Fruit fly (Drosophila melanogaster) whole organism, embryonic: Measurements from ENCODE around the gene CkIIalpha-i3.

Experiments used
- ATbp ChIP-seq: fragments of 200-800 bp; sonication (Bioruptor generic); optimal IDR thresholded peaks from 2 replicates; lab custom pipeline; 2017; ENCODE audit warnings: missing biosample characterization, mild to moderate bottlenecking, missing genetic modification characterization, missing genetic modification reagents
- Abd-B ChIP-seq: fragments of 200-800 bp; sonication (Bioruptor generic); optimal IDR thresholded peaks from 2 replicates; lab custom pipeline; 2018; ENCODE audit warnings: missing biosample characterization, mild to moderate bottlenecking, missing genetic modification characterization, moderate library complexity
- Ada2b ChIP-seq: fragments of 200-800 bp; sonication (Bioruptor generic); IDR thresholded peaks from 2 replicates; pipeline ENCODE4 v1.3.6; 2022; ENCODE audit warnings: missing biosample characterization, missing genetic modification characterization
- CG10979 ChIP-seq: fragments of 200-800 bp; sonication (Bioruptor generic); optimal IDR thresholded peaks from 2 replicates; lab custom pipeline; 2018; ENCODE audit warnings: missing biosample characterization, mild to moderate bottlenecking, missing genetic modification characterization, moderate library complexity
- CG11504 ChIP-seq: fragments of 200-800 bp; sonication (Bioruptor generic); optimal IDR thresholded peaks from 3 replicates; lab custom pipeline; 2019; ENCODE audit warnings: missing biosample characterization, mild to moderate bottlenecking, missing genetic modification characterization, moderate library complexity
- CG13775 ChIP-seq: fragments of 200-800 bp; sonication (Bioruptor generic); optimal IDR thresholded peaks from 3 replicates; lab custom pipeline; 2017; ENCODE audit warnings: missing biosample characterization, mild to moderate bottlenecking, missing genetic modification characterization
- CG15073 ChIP-seq: fragments of 200-800 bp; sonication (Bioruptor generic); optimal IDR thresholded peaks from 2 replicates; lab custom pipeline; 2016; ENCODE audit warnings: missing biosample characterization, missing genetic modification characterization
- CG15514 ChIP-seq: fragments of 200-800 bp; sonication (Bioruptor generic); optimal IDR thresholded peaks from 3 replicates; lab custom pipeline; 2017; ENCODE audit warnings: missing biosample characterization, missing genetic modification characterization, mild to moderate bottlenecking, moderate library complexity, missing genetic modification reagents
- CG17912 ChIP-seq: fragments of 200-800 bp; sonication (Bioruptor generic); optimal IDR thresholded peaks from 2 replicates; lab custom pipeline; 2018; ENCODE audit warnings: missing biosample characterization, mild to moderate bottlenecking, missing genetic modification characterization
- CG18262 ChIP-seq: fragments of 200-800 bp; optimal IDR thresholded peaks from 3 replicates; lab custom pipeline; 2019; ENCODE audit warnings: missing biosample characterization, mild to moderate bottlenecking, missing genetic modification characterization, moderate library complexity
- CG18476 ChIP-seq: fragments of 200-800 bp; sonication (Bioruptor generic); optimal IDR thresholded peaks from 2 replicates; lab custom pipeline; 2016; ENCODE audit warnings: missing biosample characterization, mild to moderate bottlenecking, missing genetic modification characterization
- CG2712 ChIP-seq: fragments of 200-800 bp; optimal IDR thresholded peaks from 3 replicates; lab custom pipeline; 2019; ENCODE audit warnings: missing biosample characterization, mild to moderate bottlenecking, missing genetic modification characterization, moderate library complexity
- CG31388 ChIP-seq: fragments of 200-800 bp; sonication (Bioruptor generic); optimal IDR thresholded peaks from 2 replicates; lab custom pipeline; 2016; ENCODE audit warnings: missing biosample characterization, missing genetic modification characterization
- CG34376 ChIP-seq: fragments of 200-800 bp; sonication (Bioruptor generic); optimal IDR thresholded peaks from 2 replicates; lab custom pipeline; 2018; ENCODE audit warnings: missing biosample characterization, mild to moderate bottlenecking, missing genetic modification characterization
- CG7357 ChIP-seq: fragments of 200-800 bp; sonication (Bioruptor generic); IDR thresholded peaks from 3 replicates; pipeline ENCODE4 v1.3.6; 2022; ENCODE audit warnings: missing biosample characterization, missing genetic modification characterization
- CG7963 ChIP-seq: fragments of 200-800 bp; sonication (Bioruptor generic); IDR thresholded peaks from 3 replicates; pipeline ENCODE4 v1.3.6; 2022; ENCODE audit warnings: missing biosample characterization, missing genetic modification characterization; ENCODE audit not compliant: partially characterized antibody
- CG8281 ChIP-seq: fragments of 200-800 bp; sonication (Bioruptor generic); optimal IDR thresholded peaks from 2 replicates; lab custom pipeline; 2018; ENCODE audit warnings: missing biosample characterization, mild to moderate bottlenecking, missing genetic modification characterization, moderate library complexity
- CG9727 ChIP-seq: fragments of 200-800 bp; sonication (Bioruptor generic); optimal IDR thresholded peaks from 3 replicates; lab custom pipeline; 2017; ENCODE audit warnings: missing biosample characterization, mild to moderate bottlenecking, missing genetic modification characterization
- Chrac-16 ChIP-seq: fragments of 200-800 bp; sonication (Bioruptor generic); optimal IDR thresholded peaks from 3 replicates; lab custom pipeline; 2016; ENCODE audit warnings: missing biosample characterization, missing genetic modification characterization
- CoRest ChIP-seq: fragments of 200-800 bp; sonication (Bioruptor generic); optimal IDR thresholded peaks from 3 replicates; lab custom pipeline; 2018; ENCODE audit warnings: missing biosample characterization, mild to moderate bottlenecking, missing genetic modification characterization, moderate library complexity
- Dek ChIP-seq: fragments of 200-800 bp; sonication (Bioruptor generic); optimal IDR thresholded peaks from 3 replicates; lab custom pipeline; 2019; ENCODE audit warnings: missing biosample characterization, mild to moderate bottlenecking, missing genetic modification characterization, moderate library complexity
- E2f2 ChIP-seq: fragments of 200-800 bp; sonication (Bioruptor generic); IDR thresholded peaks from 2 replicates; pipeline ENCODE4 v1.3.6; 2022; ENCODE audit warnings: missing biosample characterization, missing genetic modification characterization
- Fer1 ChIP-seq: fragments of 200-800 bp; sonication (Bioruptor generic); optimal IDR thresholded peaks from 2 replicates; lab custom pipeline; 2017; ENCODE audit warnings: missing biosample characterization, mild to moderate bottlenecking, missing genetic modification characterization
- Fer2 ChIP-seq: fragments of 200-800 bp; sonication (Bioruptor generic); optimal IDR thresholded peaks from 2 replicates; lab custom pipeline; 2018; ENCODE audit warnings: missing biosample characterization, mild to moderate bottlenecking, missing genetic modification characterization, moderate library complexity
- Hr3 ChIP-seq: fragments of 200-800 bp; sonication (Bioruptor generic); optimal IDR thresholded peaks from 3 replicates; lab custom pipeline; 2016; ENCODE audit warnings: missing biosample characterization, missing genetic modification characterization
- Mrtf ChIP-seq: fragments of 200-800 bp; sonication (Bioruptor generic); IDR thresholded peaks from 3 replicates; pipeline ENCODE4 v1.3.6; 2022; ENCODE audit warnings: missing biosample characterization, missing genetic modification characterization
- Rfx ChIP-seq: fragments of 200-800 bp; sonication (Bioruptor generic); IDR thresholded peaks from 2 replicates; pipeline ENCODE4 v1.3.6; 2022; ENCODE audit warnings: missing biosample characterization, missing genetic modification characterization
- Sin3A ChIP-seq: fragments of >200 bp; optimal IDR thresholded peaks from 2 replicates; lab custom pipeline; 2018
- Sox102F ChIP-seq: fragments of 200-800 bp; sonication (Bioruptor generic); optimal IDR thresholded peaks from 2 replicates; lab custom pipeline; 2018; ENCODE audit warnings: missing biosample characterization, mild to moderate bottlenecking, missing genetic modification characterization, moderate library complexity
- ato ChIP-seq: fragments of 200-800 bp; sonication (Bioruptor generic); IDR thresholded peaks from 2 replicates; pipeline ENCODE4 v1.3.6; 2022; ENCODE audit warnings: missing biosample characterization, missing genetic modification characterization; ENCODE audit not compliant: partially characterized antibody
- bbx ChIP-seq: fragments of 200-800 bp; sonication (Bioruptor generic); IDR thresholded peaks from 2 replicates; pipeline ENCODE4 v1.3.6; 2022; ENCODE audit warnings: missing biosample characterization, missing genetic modification characterization; ENCODE audit not compliant: partially characterized antibody
- bigmax ChIP-seq: fragments of 200-800 bp; sonication (Bioruptor generic); optimal IDR thresholded peaks from 2 replicates; lab custom pipeline; 2018; ENCODE audit warnings: missing biosample characterization, mild to moderate bottlenecking, missing genetic modification characterization
- cato ChIP-seq: fragments of 200-800 bp; sonication (Bioruptor generic); optimal IDR thresholded peaks from 2 replicates; lab custom pipeline; 2016; ENCODE audit warnings: missing biosample characterization, missing genetic modification characterization, borderline replicate concordance
- croc ChIP-seq: fragments of 200-800 bp; sonication (Bioruptor generic); conservative IDR thresholded peaks from 3 replicates; pipeline ENCODE4 v1.3.6; 2022; ENCODE audit warnings: missing biosample characterization, missing genetic modification characterization
- crp ChIP-seq, 2 experiments: fragments of 200-800 bp; sonication (Bioruptor generic); optimal IDR thresholded peaks; 2 replicates in 1 of 2; 3 replicates in 1 of 2; lab custom pipeline; 2017; ENCODE audit warnings: missing biosample characterization in 2 of 2, missing genetic modification characterization in 2 of 2, mild to moderate bottlenecking in 1 of 2, moderate library complexity in 1 of 2
- dan ChIP-seq: fragments of 200-800 bp; sonication (Bioruptor generic); IDR thresholded peaks from 2 replicates; pipeline ENCODE4 v1.3.6; 2022; ENCODE audit warnings: missing biosample characterization, missing genetic modification characterization
- hb ChIP-seq: fragments of 200-800 bp; sonication (Bioruptor generic); IDR thresholded peaks from 3 replicates; pipeline ENCODE4 v1.3.6; 2022; ENCODE audit warnings: missing biosample characterization, missing genetic modification characterization; ENCODE audit not compliant: partially characterized antibody
- hth ChIP-seq: fragments of >200 bp; optimal IDR thresholded peaks from 2 replicates; lab custom pipeline; 2017; ENCODE audit warnings: inconsistent platforms
- ken ChIP-seq: fragments of 200-800 bp; sonication (Bioruptor generic); IDR thresholded peaks from 3 replicates; pipeline ENCODE4 v1.3.6; 2022; ENCODE audit warnings: missing biosample characterization, missing genetic modification characterization
- lab ChIP-seq: fragments of 200-800 bp; sonication (Bioruptor generic); optimal IDR thresholded peaks from 3 replicates; lab custom pipeline; 2017; ENCODE audit warnings: missing biosample characterization, missing genetic modification characterization, mild to moderate bottlenecking, moderate library complexity, missing genetic modification reagents
- lola ChIP-seq, 3 experiments: fragments of >200 bp in 2 of 3; fragments of 200-800 bp in 1 of 3; sonication (Bioruptor generic) in 1 of 3; optimal IDR thresholded peaks; 2 replicates each; lab custom pipeline; 2017 to 2019; ENCODE audit warnings: missing biosample characterization in 3 of 3, missing genetic modification characterization in 3 of 3, mild to moderate bottlenecking in 1 of 3, moderate library complexity in 1 of 3
- pfk ChIP-seq: fragments of 200-800 bp; sonication (Bioruptor generic); optimal IDR thresholded peaks from 2 replicates; lab custom pipeline; 2018; ENCODE audit warnings: missing biosample characterization, mild to moderate bottlenecking, missing genetic modification characterization, moderate library complexity
- pnt ChIP-seq: fragments of 200-800 bp; sonication (Bioruptor generic); optimal IDR thresholded peaks from 3 replicates; lab custom pipeline; 2016; ENCODE audit warnings: missing biosample characterization, missing genetic modification characterization
- pzg ChIP-seq: fragments of 200-800 bp; sonication (Bioruptor generic); optimal IDR thresholded peaks from 3 replicates; lab custom pipeline; 2018; ENCODE audit warnings: missing biosample characterization, mild to moderate bottlenecking, missing genetic modification characterization, moderate library complexity
- schlank ChIP-seq: fragments of 200-800 bp; sonication (Bioruptor generic); optimal IDR thresholded peaks from 2 replicates; lab custom pipeline; 2018; ENCODE audit warnings: missing biosample characterization, mild to moderate bottlenecking, missing genetic modification characterization
- trh ChIP-seq: fragments of 200-800 bp; sonication (Bioruptor generic); optimal IDR thresholded peaks from 2 replicates; lab custom pipeline; 2016; ENCODE audit warnings: missing biosample characterization, missing genetic modification characterization
- yki ChIP-seq: fragments of >200 bp; optimal IDR thresholded peaks from 3 replicates; lab custom pipeline; 2018
- zen ChIP-seq: fragments of 200-800 bp; sonication (Bioruptor generic); optimal IDR thresholded peaks from 3 replicates; lab custom pipeline; 2018; ENCODE audit warnings: missing biosample characterization, mild to moderate bottlenecking, missing genetic modification characterization, moderate library complexity
- zf30C ChIP-seq: fragments of 200-800 bp; sonication (Bioruptor generic); optimal IDR thresholded peaks from 3 replicates; lab custom pipeline; 2018; ENCODE audit warnings: missing biosample characterization, mild to moderate bottlenecking, missing genetic modification characterization

The CkIIalpha-i3 gene

dm6 chr3L:725527-726191, 15.3 kb upstream of the CkIIalpha-i3 start (continued):
- peak; percentile 89 for TF ChIP-seq pnt
- peak; percentile 66 for TF ChIP-seq Abd-B (GFP tag; lab: Kevin White, UChicago)
- TF ChIP-seq CG10979, result peak; percentile 95
- TF ChIP-seq trh (GFP tag; lab: Kevin White, UChicago), result peak; percentile 8
- TF ChIP-seq CG18262 (tag; lab: Kevin White, UChicago), result peak; percentile 94
- TF ChIP-seq croc (GFP tag; lab: Robert Waterston, UW), result peak; percentile 89
- TF ChIP-seq lola (GFP tag; optimal IDR thresholded peaks at IDR 0.05; lab: Kevin White, UChicago), result peak in 1 of 3 experiments; percentile 96
- peak; percentile 97 for TF ChIP-seq zf30C (GFP tag; lab: Kevin White, UChicago)
- peak; percentile 71 for TF ChIP-seq CG31388 (GFP tag; lab: Kevin White, UChicago)
- no peak for TF ChIP-seq Sin3A
- no peak for TF ChIP-seq Fer2 (tag; lab: Kevin White, UChicago)
- TF ChIP-seq hth (lab: Kevin White, UChicago), result no peak
- peak; percentile 60 for TF ChIP-seq Sox102F (GFP tag; lab: Kevin White, UChicago)
- no peak for TF ChIP-seq Fer1 (GFP tag; lab: Kevin White, UChicago)
- no peak for TF ChIP-seq bigmax (GFP tag; lab: Kevin White, UChicago)
- peak; percentile 36 for TF ChIP-seq CG8281 (tag; lab: Kevin White, UChicago)
- TF ChIP-seq Rfx (GFP tag; lab: Robert Waterston, UW), result no peak
- peak in 1 of 2 experiments; percentile 11 for TF ChIP-seq crp (GFP tag; optimal IDR thresholded peaks at IDR 0.05; lab: Kevin White, UChicago)
- TF ChIP-seq zen (tag; lab: Kevin White, UChicago), result peak; percentile 87
- TF ChIP-seq CG34376 (GFP tag; lab: Kevin White, UChicago), result no peak
- no peak for TF ChIP-seq lab (GFP tag; lab: Kevin White, UChicago)
- peak; percentile 51; the same call in 1 of the 3 replicates for TF ChIP-seq Mrtf (GFP tag; lab: Robert Waterston, UW)
- TF ChIP-seq pzg (GFP tag; lab: Kevin White, UChicago), result no peak
- TF ChIP-seq Chrac-16 (GFP tag; lab: Kevin White, UChicago), result peak; percentile 90
- no peak for TF ChIP-seq CG15514 (GFP tag; lab: Kevin White, UChicago)
- no peak for TF ChIP-seq Dek
- no peak for TF ChIP-seq yki
- TF ChIP-seq CG11504 (tag; lab: Kevin White, UChicago), result peak; percentile 64
- TF ChIP-seq CoRest, result peak; percentile 73
- no peak for TF ChIP-seq schlank (tag; lab: Kevin White, UChicago)
- peak; percentile 95 for TF ChIP-seq dan (GFP tag; lab: Robert Waterston, UW)
- TF ChIP-seq Hr3 (GFP tag; lab: Kevin White, UChicago), result peak; percentile 72
- peak; percentile 95 for TF ChIP-seq CG2712
- TF ChIP-seq hb (GFP tag; lab: Robert Waterston, UW), result no peak
- TF ChIP-seq bbx (GFP tag; lab: Robert Waterston, UW), result no peak
- TF ChIP-seq CG18476 (GFP tag; lab: Kevin White, UChicago), result peak; percentile 47
- TF ChIP-seq pfk (GFP tag; lab: Kevin White, UChicago), result no peak
- TF ChIP-seq CG17912 (GFP tag; lab: Kevin White, UChicago), result no peak
- peak; percentile 55 for TF ChIP-seq ATbp (GFP tag; lab: Kevin White, UChicago)
- no peak for TF ChIP-seq CG7963 (GFP tag; lab: Robert Waterston, UW)
- 0 out of 2 replicates have a peak, but pooled peaks have one; percentile 23 for TF ChIP-seq Ada2b (GFP tag; lab: Robert Waterston, UW)
- no peak for TF ChIP-seq ato (GFP tag; lab: Robert Waterston, UW)
- TF ChIP-seq CG13775 (GFP tag; lab: Kevin White, UChicago), result peak; percentile 85
- TF ChIP-seq CG15073 (GFP tag; lab: Kevin White, UChicago), result no peak
- TF ChIP-seq CG7357, result peak; percentile 65; the same call in 1 of the 3 replicates
- peak; percentile 93 for TF ChIP-seq CG9727
- no peak for TF ChIP-seq E2f2
- peak; percentile 74; the same call in 2 of the 3 replicates for TF ChIP-seq ken (GFP tag; lab: Robert Waterston, UW)
- peak; percentile 71 for TF ChIP-seq cato (GFP tag; lab: Kevin White, UChicago)
